Worm (Caenorhabditis elegans) whole organism, young adult: Measurements from ENCODE around the gene B0416.11.

Experiments used
- ceh-100 ChIP-seq: fragments of 200-800 bp; sonication (Bioruptor generic); IDR thresholded peaks from 2 replicates; pipeline ENCODE4 v1.3.6; 2022; ENCODE audit warnings: missing genetic modification reagents, missing genetic modification characterization, missing compliant biosample characterization
- ceh-79 ChIP-seq: sonication (generic microtip); optimal IDR thresholded peaks from 2 replicates; lab custom pipeline; 2017; ENCODE audit warnings: mild to moderate bottlenecking, missing genetic modification characterization, missing compliant biosample characterization
- egrh-3 ChIP-seq: fragments of 200-800 bp; sonication (Bioruptor generic); IDR thresholded peaks from 2 replicates; pipeline ENCODE4 v1.3.6; 2022; ENCODE audit warnings: missing genetic modification reagents, missing genetic modification characterization, missing compliant biosample characterization
- fkh-3 ChIP-seq: sonication (generic microtip); optimal IDR thresholded peaks from 2 replicates; lab custom pipeline; 2016; ENCODE audit warnings: mild to moderate bottlenecking, missing genetic modification characterization, missing compliant biosample characterization
- madf-3 ChIP-seq: fragments of 200-800 bp; sonication (Bioruptor generic); IDR thresholded peaks from 2 replicates; pipeline ENCODE4 v1.3.6; 2022; ENCODE audit warnings: missing genetic modification reagents, missing genetic modification characterization, missing compliant biosample characterization
- madf-8 ChIP-seq: fragments of 200-800 bp; sonication (Bioruptor generic); conservative IDR thresholded peaks from 2 replicates; pipeline ENCODE4 v1.3.6; 2022; ENCODE audit warnings: missing genetic modification reagents, missing genetic modification characterization, missing compliant biosample characterization
- unc-62 ChIP-seq: fragments of 150-350 bp; optimal IDR thresholded peaks from 2 replicates; lab custom pipeline; 2014; ENCODE audit warnings: missing biosample characterization, missing genetic modification reagents, missing genetic modification characterization
- zim-3 ChIP-seq: sonication (generic microtip); optimal IDR thresholded peaks from 2 replicates; lab custom pipeline; 2017; ENCODE audit warnings: mild to moderate bottlenecking, missing genetic modification characterization, moderate library complexity, missing compliant biosample characterization

DNA sequence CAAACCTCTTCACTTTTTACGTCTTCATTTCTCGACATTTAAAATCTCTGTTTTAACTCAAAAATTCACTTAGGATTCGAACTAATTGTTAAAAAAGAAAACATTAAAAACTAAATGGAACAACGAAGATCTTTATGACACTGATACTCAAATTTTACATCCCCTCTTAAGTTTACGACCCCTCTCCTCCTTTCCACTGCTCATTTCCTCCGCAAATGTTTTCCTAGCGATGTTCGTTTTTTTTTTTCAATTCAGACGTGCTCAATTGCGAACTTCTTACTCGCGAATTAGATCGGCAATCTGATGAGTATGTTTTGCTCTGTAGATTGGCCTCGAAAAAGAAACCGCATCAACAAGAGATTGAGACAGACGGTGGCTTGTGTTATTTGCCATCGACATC, 19.8 kb upstream of the B0416.11 start:
- TF ChIP-seq unc-62: no peak
- no peak for TF ChIP-seq zim-3 (tag; lab: Kevin White, UChicago)
- no peak for TF ChIP-seq madf-3 (GFP tag; lab: Robert Waterston, UW)
- no peak for TF ChIP-seq fkh-3 (tag; lab: Kevin White, UChicago)
- TF ChIP-seq ceh-100: no peak
- TF ChIP-seq madf-8: no peak
- TF ChIP-seq ceh-79 (tag; lab: Kevin White, UChicago): no peak
- no peak for TF ChIP-seq egrh-3 (GFP tag; lab: Robert Waterston, UW)
